Fruit fly (Drosophila melanogaster) whole organism, pupa: Measurements from ENCODE around the gene CG13041.

Source experiments
- CG13204 ChIP-seq: fragments of 200-800 bp; sonication (Bioruptor generic); optimal IDR thresholded peaks from 2 replicates; lab custom pipeline; 2018; ENCODE audit warnings: missing biosample characterization, mild to moderate bottlenecking, missing genetic modification characterization, moderate library complexity
- CG8159 ChIP-seq: fragments of 200-800 bp; sonication (Bioruptor generic); optimal IDR thresholded peaks from 3 replicates; lab custom pipeline; 2018; ENCODE audit warnings: missing biosample characterization, mild to moderate bottlenecking, missing genetic modification characterization, moderate library complexity
- D1 ChIP-seq: fragments of 200-800 bp; sonication (Bioruptor generic); optimal IDR thresholded peaks from 2 replicates; lab custom pipeline; 2018; ENCODE audit warnings: missing biosample characterization, mild to moderate bottlenecking, missing genetic modification characterization, moderate library complexity
- Pif1B ChIP-seq: fragments of 200-800 bp; sonication (Bioruptor generic); optimal IDR thresholded peaks from 3 replicates; lab custom pipeline; 2016; ENCODE audit warnings: missing biosample characterization, missing genetic modification characterization
- Snoo ChIP-seq: fragments of 200-800 bp; sonication (Bioruptor generic); optimal IDR thresholded peaks from 3 replicates; lab custom pipeline; 2017; ENCODE audit warnings: missing biosample characterization, mild to moderate bottlenecking, missing genetic modification characterization, inconsistent platforms
- rn ChIP-seq: fragments of 200-800 bp; sonication (Bioruptor generic); IDR thresholded peaks from 2 replicates; pipeline ENCODE4 v1.3.6; 2022; ENCODE audit warnings: missing biosample characterization, missing genetic modification characterization

CG13041 gene

dm6 chr3L:16269092-16269491 is 50.2 kb downstream of the CG13041 start, which contains the start of gene CG13068:
Gene CG13068 (plus strand): TSS chr3L:16269392.
- TF ChIP-seq D1 (tag; lab: Kevin White, UChicago) (no peak), CG8159 (tag; lab: Kevin White, UChicago) (no peak), rn (no peak), Pif1B (GFP tag; lab: Kevin White, UChicago) (no peak), CG13204 (GFP tag; lab: Kevin White, UChicago) (no peak), Snoo (tag; lab: Kevin White, UChicago) (no peak)
- TF ChIP-seq, all 21 proteins: peak for 0
